Fruit fly (Drosophila melanogaster) whole organism, wandering third instar larva: ENCODE data around the gene Vps37B.
A peak's percentile ranks its signal among the peaks of the same experiment; 100 is the strongest.

ENCODE experiments used
- Abd-B ChIP-seq: fragments of >200 bp; optimal IDR thresholded peaks from 2 replicates; lab custom pipeline; 2017; ENCODE audit warnings: missing biosample characterization, missing genetic modification characterization
- CG32264 ChIP-seq: fragments of 200-800 bp; sonication (Bioruptor generic); optimal IDR thresholded peaks from 2 replicates; lab custom pipeline; 2016; ENCODE audit warnings: missing biosample characterization, missing genetic modification characterization
- CG9705 ChIP-seq: fragments of 200-800 bp; sonication (Bioruptor generic); optimal IDR thresholded peaks from 2 replicates; lab custom pipeline; 2018; ENCODE audit warnings: missing biosample characterization, mild to moderate bottlenecking, missing genetic modification characterization
- CrebA ChIP-seq: fragments of 200-800 bp; sonication (Bioruptor generic); optimal IDR thresholded peaks from 2 replicates; lab custom pipeline; 2016; ENCODE audit warnings: missing biosample characterization, mild to moderate bottlenecking, missing genetic modification characterization, borderline replicate concordance
- Dfd ChIP-seq: fragments of >200 bp; optimal IDR thresholded peaks from 2 replicates; lab custom pipeline; 2017; ENCODE audit warnings: missing biosample characterization, missing genetic modification characterization
- Dif ChIP-seq: fragments of 200-275, 200-300 bp; sonication (Bioruptor generic); optimal IDR thresholded peaks from 2 replicates; lab custom pipeline; 2018; ENCODE audit warnings: missing biosample characterization, missing genetic modification characterization; ENCODE audit not compliant: partially characterized antibody
- GATAd ChIP-seq: sonication (Bioruptor generic); optimal IDR thresholded peaks from 2 replicates; lab custom pipeline; 2016; ENCODE audit warnings: missing biosample characterization, missing genetic modification characterization
- HLH106 ChIP-seq: fragments of 200-800 bp; optimal IDR thresholded peaks from 3 replicates; lab custom pipeline; 2019; ENCODE audit warnings: missing biosample characterization, mild to moderate bottlenecking, missing genetic modification characterization, moderate library complexity
- Hnf4 ChIP-seq: fragments of 200-800 bp; sonication (Bioruptor generic); optimal IDR thresholded peaks from 2 replicates; lab custom pipeline; 2016; ENCODE audit warnings: missing biosample characterization, mild to moderate bottlenecking, missing genetic modification characterization
- Hr78 ChIP-seq: fragments of >200 bp; optimal IDR thresholded peaks from 2 replicates; lab custom pipeline; 2017; ENCODE audit warnings: missing biosample characterization, missing genetic modification characterization
- Hr83 ChIP-seq: fragments of 200-300 bp; sonication (Bioruptor generic); optimal IDR thresholded peaks from 2 replicates; lab custom pipeline; 2016; ENCODE audit warnings: missing biosample characterization, mild to moderate bottlenecking, missing genetic modification characterization, moderate library complexity; ENCODE audit not compliant: poor library complexity, severe bottlenecking
- Jra ChIP-seq: sonication (Bioruptor generic); optimal IDR thresholded peaks from 2 replicates; lab custom pipeline; 2016; ENCODE audit warnings: missing biosample characterization, missing genetic modification characterization
- Mio ChIP-seq: sonication (Bioruptor generic); optimal IDR thresholded peaks from 2 replicates; lab custom pipeline; 2016; ENCODE audit warnings: missing biosample characterization, missing genetic modification characterization
- Myc ChIP-seq: fragments of >200 bp; optimal IDR thresholded peaks from 2 replicates; lab custom pipeline; 2017
- N ChIP-seq: fragments of >200 bp; optimal IDR thresholded peaks from 2 replicates; lab custom pipeline; 2018; ENCODE audit warnings: missing biosample characterization, missing external identifiers, missing genetic modification characterization
- OdsH ChIP-seq: fragments of 200-800 bp; sonication (Bioruptor generic); optimal IDR thresholded peaks from 2 replicates; lab custom pipeline; 2016; ENCODE audit warnings: missing biosample characterization, mild to moderate bottlenecking, missing genetic modification characterization
- Rel ChIP-seq, 2 experiments: fragments of 200-800 bp; sonication (Bioruptor generic) in 1 of 2; optimal IDR thresholded peaks; 2 replicates in 1 of 2; 3 replicates in 1 of 2; lab custom pipeline; 2016 to 2019; ENCODE audit warnings: mild to moderate bottlenecking in 2 of 2, missing biosample characterization in 2 of 2, missing genetic modification characterization in 2 of 2, moderate library complexity in 1 of 2
- Sp1 ChIP-seq: fragments of 200-800 bp; sonication (Bioruptor generic); optimal IDR thresholded peaks from 3 replicates; lab custom pipeline; 2019; ENCODE audit warnings: missing biosample characterization, mild to moderate bottlenecking, missing genetic modification characterization, moderate library complexity
- Vsx2 ChIP-seq: fragments of 200-300, 225-300 bp; sonication (Bioruptor generic); optimal IDR thresholded peaks from 2 replicates; lab custom pipeline; 2018; ENCODE audit warnings: missing biosample characterization, missing genetic modification characterization; ENCODE audit not compliant: partially characterized antibody
- br ChIP-seq: fragments of 200-800 bp; sonication (Bioruptor generic); optimal IDR thresholded peaks from 2 replicates; lab custom pipeline; 2016; ENCODE audit warnings: missing biosample characterization, missing genetic modification characterization
- brk ChIP-seq: fragments of 200-800 bp; sonication (Bioruptor generic); optimal IDR thresholded peaks from 2 replicates; lab custom pipeline; 2016; ENCODE audit warnings: missing biosample characterization, mild to moderate bottlenecking, missing genetic modification characterization
- dl ChIP-seq, 2 experiments: fragments of 175-275, 200-275 bp in 1 of 2; fragments of 200-275 bp in 1 of 2; sonication (Bioruptor generic); optimal IDR thresholded peaks; lab custom pipeline; 2018; ENCODE audit warnings: mild to moderate bottlenecking in 2 of 2, missing biosample characterization in 2 of 2, missing genetic modification characterization in 2 of 2, moderate library complexity in 2 of 2; ENCODE audit not compliant: partially characterized antibody in 2 of 2, insufficient read depth in 1 of 2
- dmrt93B ChIP-seq: fragments of 200-800 bp; sonication (Bioruptor generic); optimal IDR thresholded peaks from 2 replicates; lab custom pipeline; 2018; ENCODE audit warnings: missing biosample characterization, mild to moderate bottlenecking, missing genetic modification characterization
- dsf ChIP-seq: sonication (Bioruptor generic); optimal IDR thresholded peaks from 2 replicates; lab custom pipeline; 2016; ENCODE audit warnings: missing biosample characterization, missing genetic modification characterization, borderline replicate concordance
- ey ChIP-seq: fragments of 200-800 bp; sonication (Bioruptor generic); optimal IDR thresholded peaks from 2 replicates; lab custom pipeline; 2016; ENCODE audit warnings: missing biosample characterization, missing genetic modification characterization
- foxo ChIP-seq, 2 experiments: fragments of 200-800 bp; sonication (Bioruptor generic); optimal IDR thresholded peaks; 2 replicates in 1 of 2; 3 replicates in 1 of 2; lab custom pipeline; 2016 to 2017; ENCODE audit warnings: missing biosample characterization in 2 of 2, missing genetic modification characterization in 2 of 2
- fru ChIP-seq: fragments of 200-800 bp; sonication (Bioruptor generic); optimal IDR thresholded peaks from 3 replicates; lab custom pipeline; 2016; ENCODE audit warnings: missing biosample characterization, mild to moderate bottlenecking, missing genetic modification characterization
- h ChIP-seq: fragments of 200-800 bp; sonication (Bioruptor generic); optimal IDR thresholded peaks from 3 replicates; lab custom pipeline; 2016; ENCODE audit warnings: missing biosample characterization, mild to moderate bottlenecking, missing genetic modification characterization
- jim ChIP-seq: fragments of 175-275, 200-325 bp; sonication (Bioruptor generic); optimal IDR thresholded peaks from 2 replicates; lab custom pipeline; 2016; ENCODE audit warnings: missing biosample characterization, mild to moderate bottlenecking, missing genetic modification characterization
- lola ChIP-seq: fragments of >200 bp; optimal IDR thresholded peaks from 2 replicates; lab custom pipeline; 2017; ENCODE audit warnings: missing biosample characterization, missing genetic modification characterization
- pan ChIP-seq: fragments of >200 bp; optimal IDR thresholded peaks from 2 replicates; lab custom pipeline; 2017
- psq ChIP-seq: fragments of 200-800 bp; sonication (Bioruptor generic); optimal IDR thresholded peaks from 3 replicates; lab custom pipeline; 2017; ENCODE audit warnings: missing biosample characterization, mild to moderate bottlenecking, missing genetic modification characterization, moderate library complexity
- rgr ChIP-seq: fragments of 200-800 bp; sonication (Bioruptor generic); optimal IDR thresholded peaks from 3 replicates; lab custom pipeline; 2016; ENCODE audit warnings: missing biosample characterization, mild to moderate bottlenecking, missing genetic modification characterization
- sage ChIP-seq: fragments of 200-800 bp; sonication (Bioruptor generic); optimal IDR thresholded peaks from 2 replicates; lab custom pipeline; 2016; ENCODE audit warnings: missing biosample characterization, mild to moderate bottlenecking, missing genetic modification characterization
- sv ChIP-seq: fragments of 200-800 bp; sonication (Bioruptor generic); optimal IDR thresholded peaks from 3 replicates; lab custom pipeline; 2016; ENCODE audit warnings: missing biosample characterization, missing genetic modification characterization
- tai ChIP-seq: sonication (Bioruptor generic); optimal IDR thresholded peaks from 2 replicates; lab custom pipeline; 2016; ENCODE audit warnings: missing biosample characterization, missing genetic modification characterization
- usp ChIP-seq: fragments of >200 bp; optimal IDR thresholded peaks from 2 replicates; lab custom pipeline; 2017; ENCODE audit warnings: missing biosample characterization, missing genetic modification characterization
- woc ChIP-seq: sonication (Bioruptor generic); optimal IDR thresholded peaks from 2 replicates; lab custom pipeline; 2016; ENCODE audit warnings: missing biosample characterization, mild to moderate bottlenecking, missing genetic modification characterization

Gene Vps37B

dm6 chr3R:5262592-5262991 is 36.6 kb downstream of the Vps37B start, which contains the start of gene Tim17a2:
Tim17a2 (minus strand) TSS chr3R:5262692.
- no peak for TF ChIP-seq Dif (GFP tag; lab: Kevin White, UChicago)
- no peak for TF ChIP-seq psq (GFP tag; lab: Kevin White, UChicago)
- TF ChIP-seq ey (GFP tag; lab: Kevin White, UChicago): no peak
- TF ChIP-seq h (GFP tag; lab: Kevin White, UChicago): no peak
- no peak for TF ChIP-seq Rel (GFP tag; optimal IDR thresholded peaks at IDR 0.05; lab: Kevin White, UChicago)
- TF ChIP-seq Rel (tag; optimal IDR thresholded peaks at IDR 0.05; lab: Kevin White, UChicago): no peak
- TF ChIP-seq Abd-B (GFP tag; lab: Kevin White, UChicago): no peak
- no peak for TF ChIP-seq br (GFP tag; lab: Kevin White, UChicago)
- no peak for TF ChIP-seq CrebA (GFP tag; lab: Kevin White, UChicago)
- TF ChIP-seq rgr: no peak
- TF ChIP-seq Vsx2: no peak
- no peak for TF ChIP-seq Hr78 (GFP tag; lab: Kevin White, UChicago)
- no peak for TF ChIP-seq woc (GFP tag; lab: Kevin White, UChicago)

- TF ChIP-seq Jra (GFP tag; lab: Kevin White, UChicago): no peak
- no peak for TF ChIP-seq pan (lab: Kevin White, UChicago)
- peak; percentile 22 for TF ChIP-seq dmrt93B (GFP tag; lab: Kevin White, UChicago)
- no peak for TF ChIP-seq Hr78 (GFP tag; lab: Kevin White, UChicago)
- TF ChIP-seq br (GFP tag; lab: Kevin White, UChicago): no peak
- peak; percentile 17 for TF ChIP-seq N (GFP tag; lab: Kevin White, UChicago)
- no peak for TF ChIP-seq Abd-B (GFP tag; lab: Kevin White, UChicago)
- no peak for TF ChIP-seq CG9705 (GFP tag; lab: Kevin White, UChicago)
- no peak for TF ChIP-seq ey (GFP tag; lab: Kevin White, UChicago)
- TF ChIP-seq Mio (GFP tag; lab: Kevin White, UChicago): no peak
- no peak for TF ChIP-seq OdsH (GFP tag; lab: Kevin White, UChicago)
- TF ChIP-seq Dfd: no peak
- TF ChIP-seq h (GFP tag; lab: Kevin White, UChicago): peak; percentile 36
- no peak for TF ChIP-seq Hnf4
- no peak for TF ChIP-seq Rel (GFP tag; optimal IDR thresholded peaks at IDR 0.05; lab: Kevin White, UChicago)
- peak; percentile 9 for TF ChIP-seq Rel (tag; optimal IDR thresholded peaks at IDR 0.05; lab: Kevin White, UChicago)
- no peak for TF ChIP-seq CrebA (GFP tag; lab: Kevin White, UChicago)
- peak; percentile 4 for TF ChIP-seq psq (GFP tag; lab: Kevin White, UChicago)
- TF ChIP-seq jim: no peak
- peak; percentile 59 for TF ChIP-seq Sp1 (GFP tag; lab: Kevin White, UChicago)
- peak in 1 of 2 experiments; percentile 27 for TF ChIP-seq dl (GFP tag; optimal IDR thresholded peaks at IDR 0.05; lab: Kevin White, UChicago; ENCODE audit: insufficient read depth in 1 of 2, partially characterized antibody in 2 of 2)
- no peak for TF ChIP-seq tai (GFP tag; lab: Kevin White, UChicago)
- peak in 1 of 2 experiments; percentile 46 for TF ChIP-seq foxo (GFP tag; optimal IDR thresholded peaks at IDR 0.05; lab: Kevin White, UChicago)
- peak; percentile 37 for TF ChIP-seq sv (GFP tag; lab: Kevin White, UChicago)
- peak; percentile 53 for TF ChIP-seq Dif (GFP tag; lab: Kevin White, UChicago)
- peak; percentile 16 for TF ChIP-seq brk (GFP tag; lab: Kevin White, UChicago)
- TF ChIP-seq Myc (lab: Kevin White, UChicago): no peak
- no peak for TF ChIP-seq sage
- TF ChIP-seq usp (GFP tag; lab: Kevin White, UChicago): no peak
- no peak for TF ChIP-seq GATAd
- no peak for TF ChIP-seq CG32264
- TF ChIP-seq fru (GFP tag; lab: Kevin White, UChicago): no peak
- no peak for TF ChIP-seq Vsx2
- no peak for TF ChIP-seq lola (GFP tag; lab: Kevin White, UChicago)
- TF ChIP-seq dsf (GFP tag; lab: Kevin White, UChicago): no peak
- TF ChIP-seq rgr: no peak
- TF ChIP-seq HLH106: peak; percentile 54
- TF ChIP-seq Hr83 (GFP tag; lab: Kevin White, UChicago): no peak
- TF ChIP-seq woc (GFP tag; lab: Kevin White, UChicago): no peak
These were observed 37.6 kb downstream of the Vps37B start for dm6 chr3R:5263311-5264250.
